Fruit fly (Drosophila melanogaster) whole organism, embryonic: ENCODE results near the gene CG6583.
A peak's percentile ranks its signal among the peaks of the same experiment; 100 is the strongest.

ENCODE experiments used
- B-H1 ChIP-seq: fragments of 200-800 bp; sonication (Bioruptor generic); IDR thresholded peaks from 3 replicates; pipeline ENCODE4 v1.3.6; 2022; ENCODE audit warnings: missing biosample characterization, missing genetic modification characterization
- BEAF-32 ChIP-seq: fragments of 200-800 bp; sonication (Bioruptor generic); optimal IDR thresholded peaks from 3 replicates; lab custom pipeline; 2017; ENCODE audit warnings: missing biosample characterization, missing genetic modification characterization, mild to moderate bottlenecking, moderate library complexity, missing genetic modification reagents
- CG10543 ChIP-seq: fragments of 200-800 bp; sonication (Bioruptor generic); optimal IDR thresholded peaks from 3 replicates; lab custom pipeline; 2017; ENCODE audit warnings: missing biosample characterization, mild to moderate bottlenecking, missing genetic modification characterization, moderate library complexity
- CG12659 ChIP-seq: fragments of 200-800 bp; sonication (Bioruptor generic); optimal IDR thresholded peaks from 3 replicates; lab custom pipeline; 2017; ENCODE audit warnings: mild to moderate bottlenecking, missing biosample characterization, missing genetic modification reagents, missing genetic modification characterization
- CG12744 ChIP-seq: fragments of 200-800 bp; sonication (Bioruptor generic); optimal IDR thresholded peaks from 2 replicates; lab custom pipeline; 2016; ENCODE audit warnings: missing biosample characterization, missing genetic modification characterization
- CG13894 ChIP-seq: fragments of 200-800 bp; sonication (Bioruptor generic); optimal IDR thresholded peaks from 3 replicates; lab custom pipeline; 2018; ENCODE audit warnings: missing biosample characterization, mild to moderate bottlenecking, missing genetic modification characterization, moderate library complexity
- CG14965 ChIP-seq: fragments of 200-800 bp; sonication (Bioruptor generic); optimal IDR thresholded peaks from 2 replicates; lab custom pipeline; 2016; ENCODE audit warnings: missing biosample characterization, missing genetic modification characterization, borderline replicate concordance
- CG17186 ChIP-seq: fragments of 200-800 bp; sonication (Bioruptor generic); optimal IDR thresholded peaks from 3 replicates; lab custom pipeline; 2017; ENCODE audit warnings: missing biosample characterization, missing genetic modification reagents, missing genetic modification characterization
- CG17328 ChIP-seq: fragments of 200-800 bp; sonication (Bioruptor generic); IDR thresholded peaks from 2 replicates; pipeline ENCODE4 v1.3.6; 2022; ENCODE audit warnings: missing biosample characterization, missing genetic modification characterization
- CG18619 ChIP-seq: fragments of 200-800 bp; sonication (Bioruptor generic); optimal IDR thresholded peaks from 3 replicates; lab custom pipeline; 2017; ENCODE audit warnings: missing biosample characterization, mild to moderate bottlenecking, missing genetic modification characterization
- CG2712 ChIP-seq: fragments of 200-800 bp; optimal IDR thresholded peaks from 3 replicates; lab custom pipeline; 2019; ENCODE audit warnings: missing biosample characterization, mild to moderate bottlenecking, missing genetic modification characterization, moderate library complexity
- CG30403 ChIP-seq: fragments of 200-800 bp; sonication (Bioruptor generic); optimal IDR thresholded peaks from 3 replicates; lab custom pipeline; 2016; ENCODE audit warnings: missing biosample characterization, missing genetic modification characterization
- CG3065 ChIP-seq: fragments of 200-800 bp; sonication (Bioruptor generic); optimal IDR thresholded peaks from 2 replicates; lab custom pipeline; 2016; ENCODE audit warnings: missing biosample characterization, missing genetic modification characterization
- CG33557 ChIP-seq: fragments of 200-800 bp; sonication (Bioruptor generic); optimal IDR thresholded peaks from 2 replicates; lab custom pipeline; 2019; ENCODE audit warnings: missing biosample characterization, mild to moderate bottlenecking, missing genetic modification characterization, moderate library complexity
- CG3847 ChIP-seq: fragments of 200-800 bp; sonication (Bioruptor generic); IDR thresholded peaks from 2 replicates; pipeline ENCODE4 v1.3.6; 2022; ENCODE audit warnings: missing biosample characterization, missing genetic modification characterization
- CG4617 ChIP-seq: fragments of 200-800 bp; sonication (Bioruptor generic); optimal IDR thresholded peaks from 3 replicates; lab custom pipeline; 2016; ENCODE audit warnings: missing biosample characterization, missing genetic modification characterization, borderline replicate concordance
- CG5245 ChIP-seq: fragments of 200-800 bp; sonication (Bioruptor generic); optimal IDR thresholded peaks from 3 replicates; lab custom pipeline; 2016; ENCODE audit warnings: missing biosample characterization, missing genetic modification characterization
- CG7357 ChIP-seq: fragments of 200-800 bp; sonication (Bioruptor generic); IDR thresholded peaks from 3 replicates; pipeline ENCODE4 v1.3.6; 2022; ENCODE audit warnings: missing biosample characterization, missing genetic modification characterization
- CG8290 ChIP-seq, 3 experiments: fragments of 200-800 bp; sonication (Bioruptor generic); optimal IDR thresholded peaks; 2 replicates each; lab custom pipeline; 2016 to 2019; ENCODE audit warnings: missing biosample characterization in 3 of 3, missing genetic modification characterization in 3 of 3, mild to moderate bottlenecking in 2 of 3, moderate library complexity in 1 of 3
- Chrac-16 ChIP-seq: fragments of 200-800 bp; sonication (Bioruptor generic); optimal IDR thresholded peaks from 3 replicates; lab custom pipeline; 2016; ENCODE audit warnings: missing biosample characterization, missing genetic modification characterization
- D19B ChIP-seq: fragments of 200-800 bp; sonication (Bioruptor generic); optimal IDR thresholded peaks from 2 replicates; lab custom pipeline; 2017; ENCODE audit warnings: missing biosample characterization, mild to moderate bottlenecking, missing genetic modification characterization
- Dp ChIP-seq: fragments of 200-800 bp; sonication (Bioruptor generic); optimal IDR thresholded peaks from 2 replicates; lab custom pipeline; 2018; ENCODE audit warnings: missing biosample characterization, mild to moderate bottlenecking, missing genetic modification characterization, moderate library complexity
- ERR ChIP-seq: fragments of 200-800 bp; sonication (Bioruptor generic); optimal IDR thresholded peaks from 2 replicates; lab custom pipeline; 2016; ENCODE audit warnings: missing biosample characterization, missing genetic modification characterization
- HLH4C ChIP-seq: fragments of 200-800 bp; sonication (Bioruptor generic); IDR thresholded peaks from 3 replicates; pipeline ENCODE4 v1.3.6; 2022; ENCODE audit warnings: missing biosample characterization, missing genetic modification characterization; ENCODE audit not compliant: partially characterized antibody
- MESR4 ChIP-seq: fragments of 200-800 bp; sonication (Bioruptor generic); optimal IDR thresholded peaks from 2 replicates; lab custom pipeline; 2018; ENCODE audit warnings: missing biosample characterization, mild to moderate bottlenecking, missing genetic modification characterization, moderate library complexity
- MTF-1 ChIP-seq: fragments of 200-800 bp; sonication (Bioruptor generic); optimal IDR thresholded peaks from 2 replicates; lab custom pipeline; 2018; ENCODE audit warnings: missing biosample characterization, mild to moderate bottlenecking, missing genetic modification characterization, borderline replicate concordance
- Med ChIP-seq: fragments of 200-800 bp; sonication (Bioruptor generic); peaks from one replicate; lab custom pipeline; 2016; ENCODE audit warnings: missing biosample characterization, missing genetic modification characterization, mild to moderate bottlenecking, inconsistent platforms, moderate library complexity
- Myb ChIP-seq: fragments of 200-800 bp; sonication (Bioruptor generic); optimal IDR thresholded peaks from 2 replicates; lab custom pipeline; 2016; ENCODE audit warnings: missing biosample characterization, missing genetic modification characterization
- Nf-YB ChIP-seq: fragments of 200-800 bp; sonication (Bioruptor generic); optimal IDR thresholded peaks from 3 replicates; lab custom pipeline; 2019; ENCODE audit warnings: missing biosample characterization, mild to moderate bottlenecking, missing genetic modification characterization, moderate library complexity
- Optix ChIP-seq: fragments of 200-800 bp; sonication (Bioruptor generic); IDR thresholded peaks from 3 replicates; pipeline ENCODE4 v1.3.6; 2022; ENCODE audit warnings: missing biosample characterization, missing genetic modification characterization
- Scr ChIP-seq: fragments of 200-800 bp; sonication (Bioruptor generic); IDR thresholded peaks from 2 replicates; pipeline ENCODE4 v1.3.6; 2022; ENCODE audit warnings: missing biosample characterization, missing genetic modification characterization; ENCODE audit not compliant: partially characterized antibody
- Trl ChIP-seq, 3 experiments: fragments of >200 bp in 2 of 3; fragments of 200-800 bp in 1 of 3; sonication (Bioruptor generic) in 1 of 3; optimal IDR thresholded peaks; 2 replicates in 1 of 3; 3 replicates in 2 of 3; lab custom pipeline; 2016 to 2017; ENCODE audit warnings: missing biosample characterization in 1 of 3, missing genetic modification characterization in 1 of 3
- ase ChIP-seq: fragments of 200-800 bp; sonication (Bioruptor generic); IDR thresholded peaks from 3 replicates; pipeline ENCODE4 v1.3.6; 2022; ENCODE audit warnings: missing biosample characterization, missing genetic modification characterization
- bcd ChIP-seq: fragments of 200-800 bp; sonication (Bioruptor generic); optimal IDR thresholded peaks from 2 replicates; lab custom pipeline; 2017; ENCODE audit warnings: missing biosample characterization, mild to moderate bottlenecking, missing genetic modification characterization
- bowl ChIP-seq: fragments of 200-800 bp; sonication (Bioruptor generic); IDR thresholded peaks from 2 replicates; pipeline ENCODE4 v1.3.6; 2022; ENCODE audit warnings: missing biosample characterization, missing genetic modification characterization
- cg ChIP-seq: fragments of 200-800 bp; sonication (Bioruptor generic); optimal IDR thresholded peaks from 3 replicates; lab custom pipeline; 2019; ENCODE audit warnings: missing biosample characterization, mild to moderate bottlenecking, missing genetic modification characterization, moderate library complexity
- chif ChIP-seq, 2 experiments: fragments of 200-800 bp; sonication (Bioruptor generic); optimal IDR thresholded peaks; 3 replicates each; lab custom pipeline; 2016; ENCODE audit warnings: missing biosample characterization in 2 of 2, missing genetic modification characterization in 2 of 2
- dmrt11E ChIP-seq: fragments of 200-800 bp; sonication (Bioruptor generic); optimal IDR thresholded peaks from 3 replicates; lab custom pipeline; 2018; ENCODE audit warnings: missing biosample characterization, mild to moderate bottlenecking, missing genetic modification characterization, moderate library complexity
- ewg ChIP-seq: fragments of 200-800 bp; sonication (Bioruptor generic); optimal IDR thresholded peaks from 3 replicates; lab custom pipeline; 2017; ENCODE audit warnings: mild to moderate bottlenecking, missing biosample characterization, missing genetic modification reagents, missing genetic modification characterization
- gcm ChIP-seq: fragments of 200-800 bp; sonication (Bioruptor generic); optimal IDR thresholded peaks from 2 replicates; lab custom pipeline; 2019; ENCODE audit warnings: missing biosample characterization, mild to moderate bottlenecking, missing genetic modification characterization, moderate library complexity
- gt ChIP-seq: fragments of 200-800 bp; sonication (Bioruptor generic); IDR thresholded peaks from 2 replicates; pipeline ENCODE4 v1.3.6; 2022; ENCODE audit warnings: missing biosample characterization, missing genetic modification characterization
- ham ChIP-seq: fragments of 200-800 bp; sonication (Bioruptor generic); IDR thresholded peaks from 2 replicates; pipeline ENCODE4 v1.3.6; 2022; ENCODE audit warnings: missing biosample characterization, missing genetic modification characterization
- kay ChIP-seq: fragments of 200-800 bp; sonication (Bioruptor generic); optimal IDR thresholded peaks from 2 replicates; lab custom pipeline; 2016; ENCODE audit warnings: missing biosample characterization, missing genetic modification characterization
- phol ChIP-seq: fragments of 200-800 bp; sonication (Bioruptor generic); optimal IDR thresholded peaks from 3 replicates; lab custom pipeline; 2018; ENCODE audit warnings: missing biosample characterization, mild to moderate bottlenecking, missing genetic modification characterization, moderate library complexity
- shn ChIP-seq: fragments of 200-800 bp; sonication (Bioruptor generic); optimal IDR thresholded peaks from 3 replicates; lab custom pipeline; 2016; ENCODE audit warnings: missing biosample characterization, missing genetic modification characterization
- sqz ChIP-seq: fragments of 200-800 bp; sonication (Bioruptor generic); optimal IDR thresholded peaks from 3 replicates; lab custom pipeline; 2018; ENCODE audit warnings: missing biosample characterization, mild to moderate bottlenecking, missing genetic modification characterization
- sr ChIP-seq: fragments of 200-800 bp; sonication (Bioruptor generic); IDR thresholded peaks from 3 replicates; pipeline ENCODE4 v1.3.6; 2022; ENCODE audit warnings: missing biosample characterization, missing genetic modification characterization
- stwl ChIP-seq: fragments of 200-800 bp; sonication (Bioruptor generic); optimal IDR thresholded peaks from 3 replicates; lab custom pipeline; 2018; ENCODE audit warnings: missing biosample characterization, mild to moderate bottlenecking, missing genetic modification characterization, moderate library complexity

CG6583 gene

DNA sequence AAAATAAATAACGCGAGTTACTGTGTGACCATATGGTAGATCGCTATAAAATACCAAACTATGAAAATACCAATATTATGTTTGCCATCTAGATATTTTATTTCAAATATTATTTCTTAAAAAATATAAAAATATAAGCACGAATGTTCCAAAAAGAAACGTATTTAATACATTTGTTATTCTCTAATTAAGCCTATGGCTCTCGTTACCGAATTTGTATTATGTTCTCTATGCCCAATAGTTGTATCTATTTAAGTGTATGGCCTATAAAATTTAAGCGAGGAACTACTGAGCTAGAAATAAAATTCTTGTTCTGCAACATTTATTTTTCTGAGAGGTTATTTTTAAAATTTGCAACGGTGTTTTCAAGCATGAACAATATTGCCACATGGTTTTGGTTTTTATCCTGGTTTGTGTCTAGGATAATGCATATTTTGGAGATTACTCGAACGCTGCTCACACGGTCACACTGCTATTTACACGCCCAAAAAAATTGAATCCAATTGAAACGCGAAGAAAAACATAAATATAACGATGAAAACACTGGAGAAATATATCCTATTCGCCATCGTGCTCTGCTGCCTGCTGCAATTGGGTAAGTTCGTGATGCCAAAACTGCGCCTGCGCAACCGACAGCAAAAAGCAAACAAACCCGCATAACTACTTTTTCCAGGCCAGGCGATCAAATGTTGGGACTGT, at the start of gene CG6583, which contains the start of gene crok:
TSS of gene CG6583 (minus strand) at position 51 of the 699 bp plus-strand sequence.
TSS of gene crok (plus strand) at position 446 of the 699 bp plus-strand sequence.
- TF ChIP-seq CG3065 (GFP tag; lab: Kevin White, UChicago) (no peak), CG18619 (no peak), CG17328 (GFP tag; lab: Robert Waterston, UW) (no peak; the same call in 1 of the 2 replicates), stwl (tag; lab: Kevin White, UChicago) (peak; percentile 54), MTF-1 (no peak), MESR4 (GFP tag; lab: Kevin White, UChicago) (peak; percentile 81), gcm (peak; percentile 58), CG13894 (tag; lab: Kevin White, UChicago) (no peak), Trl (optimal IDR thresholded peaks at IDR 0.05; lab: Kevin White, UChicago) (no peak), Trl (GFP tag; optimal IDR thresholded peaks at IDR 0.05; lab: Kevin White, UChicago) (no peak), CG12659 (peak; percentile 34), ewg (peak; percentile 63), CG5245 (GFP tag; lab: Kevin White, UChicago) (no peak), CG33557 (GFP tag; lab: Kevin White, UChicago) (no peak), CG3847 (GFP tag; lab: Robert Waterston, UW) (peak; percentile 66), shn (no peak), Optix (no peak), CG2712 (tag; lab: Kevin White, UChicago) (no peak), CG30403 (GFP tag; lab: Kevin White, UChicago) (no peak), Chrac-16 (GFP tag; lab: Kevin White, UChicago) (no peak), ham (GFP tag; lab: Robert Waterston, UW) (no peak), sqz (GFP tag; lab: Kevin White, UChicago) (peak; percentile 36), Dp (GFP tag; lab: Kevin White, UChicago) (peak; percentile 44), CG14965 (GFP tag; lab: Kevin White, UChicago) (no peak), cg (GFP tag; lab: Kevin White, UChicago) (no peak), CG17186 (GFP tag; lab: Kevin White, UChicago) (peak; percentile 55), CG10543 (no peak), ERR (no peak), Scr (no peak), Myb (peak; percentile 95), CG4617 (GFP tag; lab: Kevin White, UChicago) (peak; percentile 36), gt (GFP tag; lab: Robert Waterston, UW) (no peak), B-H1 (GFP tag; lab: Robert Waterston, UW) (no peak), BEAF-32 (GFP tag; lab: Kevin White, UChicago) (peak; percentile 42), Med (GFP tag; lab: Kevin White, UChicago) (peak; percentile 53), phol (tag; lab: Kevin White, UChicago) (peak; percentile 49), D19B (GFP tag; lab: Kevin White, UChicago) (no peak), CG8290 (GFP tag; optimal IDR thresholded peaks at IDR 0.05; lab: Kevin White, UChicago) (no peak), CG8290 (tag; optimal IDR thresholded peaks at IDR 0.05; lab: Kevin White, UChicago) (no peak), CG12744 (GFP tag; lab: Kevin White, UChicago) (no peak), kay (no peak), dmrt11E (tag; lab: Kevin White, UChicago) (no peak), ase (GFP tag; lab: Robert Waterston, UW) (no peak), CG7357 (GFP tag; lab: Robert Waterston, UW) (no peak), HLH4C (GFP tag; lab: Robert Waterston, UW) (no peak), bcd (GFP tag; lab: Kevin White, UChicago) (peak; percentile 12), Nf-YB (GFP tag; lab: Kevin White, UChicago) (no peak), bowl (GFP tag; lab: Robert Waterston, UW) (no peak), chif (GFP tag; optimal IDR thresholded peaks at IDR 0.05; lab: Kevin White, UChicago) (no peak), sr (GFP tag; lab: Robert Waterston, UW) (no peak)
